Fruit fly (Drosophila melanogaster): ENCODE data around the gene Neu2.

Gene Neu2

dm6 chr3L:21516716-21517266, 26.4 kb upstream of the Neu2 start:
- no peak for TF ChIP-seq Dll (optimal IDR thresholded peaks at IDR 0.05)

dm6 chr3L:21515823-21516715, 25.7 kb upstream of the Neu2 start, which contains the start of the genes SAK and Cdk12:
TSS of gene SAK (minus strand) at chr3L:21515887.
TSS of gene Cdk12 (plus strand) at chr3L:21516306.
- TF ChIP-seq pan (optimal IDR thresholded peaks at IDR 0.05) = no peak
- no peak for TF ChIP-seq usp (GFP tag; optimal IDR thresholded peaks at IDR 0.05)
- no peak for TF ChIP-seq Dll (optimal IDR thresholded peaks at IDR 0.05)
- TF ChIP-seq EcR (GFP tag; optimal IDR thresholded peaks at IDR 0.05) = no peak
- TF ChIP-seq psq (optimal IDR thresholded peaks at IDR 0.05) = no peak
- no peak for TF ChIP-seq CG8478 (optimal IDR thresholded peaks at IDR 0.05)

DNA sequence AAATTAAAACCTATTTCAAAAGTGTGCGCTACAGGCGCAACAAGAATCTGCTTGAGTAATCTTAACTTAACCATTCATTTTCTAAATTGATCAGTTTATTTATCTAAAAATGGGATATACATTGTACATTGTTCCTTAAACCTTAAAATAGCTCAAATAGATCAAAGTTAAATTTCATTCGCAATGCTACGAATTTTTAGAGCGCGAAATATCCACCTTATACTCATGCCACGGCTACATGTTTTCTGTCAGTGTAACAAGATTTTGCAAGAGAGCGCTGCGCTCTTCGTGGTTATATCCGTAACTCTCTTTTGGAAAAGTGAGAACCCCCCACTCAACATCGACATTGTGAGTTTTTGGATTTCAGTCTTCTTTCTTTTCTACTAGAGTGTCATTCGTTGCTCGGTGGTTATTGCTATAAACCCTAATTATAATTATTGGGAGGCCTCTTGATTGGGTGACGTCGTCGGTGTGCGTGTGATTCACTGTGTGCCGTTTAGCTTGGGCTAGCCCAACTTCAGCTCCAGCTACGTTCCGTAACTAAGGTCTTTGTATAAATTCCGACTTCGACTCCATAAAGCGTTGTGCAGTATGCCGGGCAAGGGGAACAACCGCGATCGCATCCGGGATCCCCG, 19.2 kb upstream of the Neu2 start:
- TF ChIP-seq Dll (optimal IDR thresholded peaks at IDR 0.05) (no peak), usp (GFP tag; optimal IDR thresholded peaks at IDR 0.05) (no peak), EcR (GFP tag; optimal IDR thresholded peaks at IDR 0.05) (no peak), CG8478 (optimal IDR thresholded peaks at IDR 0.05) (no peak), pan (optimal IDR thresholded peaks at IDR 0.05) (no peak), psq (optimal IDR thresholded peaks at IDR 0.05) (no peak)

DNA sequence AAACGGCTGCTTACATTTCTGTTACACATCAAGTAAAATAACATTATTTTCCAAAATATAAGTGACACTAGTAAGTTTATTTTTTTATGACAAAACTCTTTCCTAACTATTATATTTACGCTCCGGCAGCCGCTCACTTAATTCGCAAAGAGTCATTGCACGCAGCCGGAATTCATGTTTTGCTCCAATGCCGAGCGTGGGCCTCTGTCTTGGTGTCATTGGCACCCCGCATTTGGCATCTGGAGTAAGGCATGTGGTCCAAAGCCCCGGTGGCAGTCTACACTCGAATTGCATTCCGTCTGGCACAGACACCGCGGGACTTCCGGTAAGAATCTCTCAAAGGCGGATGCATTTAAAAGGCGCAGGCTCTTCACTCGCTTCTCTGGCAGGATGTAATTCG, 18.2 kb upstream of the Neu2 start:
- peak in 1 of 2 experiments; percentile 57 for TF ChIP-seq EcR (GFP tag; optimal IDR thresholded peaks at IDR 0.05)
- no peak for TF ChIP-seq Dll (optimal IDR thresholded peaks at IDR 0.05)

dm6 chr3L:21507955-21508354, 17.6 kb upstream of the Neu2 start:
- TF ChIP-seq EcR (GFP tag; optimal IDR thresholded peaks at IDR 0.05) (no peak), Dll (optimal IDR thresholded peaks at IDR 0.05) (no peak), pan (optimal IDR thresholded peaks at IDR 0.05) (peak; percentile 7)

DNA sequence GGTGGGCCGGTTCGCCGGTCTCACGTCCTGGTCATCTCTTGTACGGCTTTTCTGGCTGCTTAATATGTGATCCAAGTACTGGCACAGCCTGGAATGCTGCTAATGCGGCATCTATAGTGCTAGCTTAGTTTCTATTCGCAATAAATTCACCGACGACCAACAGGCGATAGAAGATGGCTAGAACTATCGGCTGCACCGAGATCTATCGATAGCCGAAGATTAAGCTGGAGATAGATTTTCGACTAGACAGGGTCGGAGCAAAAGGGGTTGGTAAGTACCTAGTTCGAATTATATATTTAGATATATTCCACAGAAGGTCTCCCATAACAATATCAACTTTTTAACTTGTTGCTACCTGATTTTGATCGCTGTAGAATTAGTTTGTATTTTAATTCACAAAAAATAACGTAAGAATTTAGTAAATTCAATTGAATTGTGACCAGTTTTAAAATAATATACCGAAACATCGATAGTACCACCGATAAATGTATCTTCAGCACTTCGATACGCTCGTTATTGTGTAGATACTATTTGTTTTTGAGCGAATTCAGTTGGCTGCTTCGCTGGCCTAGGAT, 17.1 kb upstream of the Neu2 start, which contains the start of the genes Glg1 and M6:
TSS of gene Glg1 (minus strand) at position 185 of the 575 bp plus-strand sequence.
TSS of gene M6 (plus strand) at position 499 of the 575 bp plus-strand sequence.
- no peak for TF ChIP-seq EcR (GFP tag; optimal IDR thresholded peaks at IDR 0.05)
- no peak for TF ChIP-seq Dll (optimal IDR thresholded peaks at IDR 0.05)
- no peak for TF ChIP-seq pan (optimal IDR thresholded peaks at IDR 0.05)

DNA sequence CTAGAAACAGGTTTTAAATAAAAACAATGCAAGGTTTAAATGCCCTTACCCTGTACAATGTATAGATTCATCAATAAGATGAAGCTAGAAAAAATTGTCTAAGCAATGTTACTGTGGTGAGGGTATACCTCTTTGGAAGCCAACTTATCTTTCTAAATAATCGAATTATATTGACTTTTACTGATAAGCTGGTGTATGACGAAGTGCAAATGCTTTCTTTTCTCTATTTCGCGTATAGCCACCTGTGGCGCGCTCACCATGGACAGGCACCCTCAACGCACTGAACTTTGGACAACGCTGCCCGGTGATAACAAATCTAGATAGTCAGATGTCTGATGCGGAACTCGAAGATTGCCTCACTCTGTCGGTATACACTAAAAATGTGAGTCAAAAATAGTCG, 11.5 kb upstream of the Neu2 start:
- TF ChIP-seq EcR (GFP tag; optimal IDR thresholded peaks at IDR 0.05) (no peak), pan (optimal IDR thresholded peaks at IDR 0.05) (no peak), Dll (optimal IDR thresholded peaks at IDR 0.05) (no peak), CG8478 (optimal IDR thresholded peaks at IDR 0.05) (no peak), psq (optimal IDR thresholded peaks at IDR 0.05) (no peak), usp (GFP tag; optimal IDR thresholded peaks at IDR 0.05) (no peak)

- TF ChIP-seq CG8478 (optimal IDR thresholded peaks at IDR 0.05) = no peak
- no peak for TF ChIP-seq usp (GFP tag; optimal IDR thresholded peaks at IDR 0.05)
- no peak for TF ChIP-seq EcR (GFP tag; optimal IDR thresholded peaks at IDR 0.05)
- TF ChIP-seq psq (optimal IDR thresholded peaks at IDR 0.05) = no peak
- no peak for TF ChIP-seq pan (optimal IDR thresholded peaks at IDR 0.05)
- TF ChIP-seq Dll (optimal IDR thresholded peaks at IDR 0.05) = no peak
Measured at dm6 chr3L:21501172-21501571, 10.8 kb upstream of the Neu2 start, which contains the start of gene Est-Q. TSS of gene Est-Q (plus strand) at chr3L:21501421.

DNA sequence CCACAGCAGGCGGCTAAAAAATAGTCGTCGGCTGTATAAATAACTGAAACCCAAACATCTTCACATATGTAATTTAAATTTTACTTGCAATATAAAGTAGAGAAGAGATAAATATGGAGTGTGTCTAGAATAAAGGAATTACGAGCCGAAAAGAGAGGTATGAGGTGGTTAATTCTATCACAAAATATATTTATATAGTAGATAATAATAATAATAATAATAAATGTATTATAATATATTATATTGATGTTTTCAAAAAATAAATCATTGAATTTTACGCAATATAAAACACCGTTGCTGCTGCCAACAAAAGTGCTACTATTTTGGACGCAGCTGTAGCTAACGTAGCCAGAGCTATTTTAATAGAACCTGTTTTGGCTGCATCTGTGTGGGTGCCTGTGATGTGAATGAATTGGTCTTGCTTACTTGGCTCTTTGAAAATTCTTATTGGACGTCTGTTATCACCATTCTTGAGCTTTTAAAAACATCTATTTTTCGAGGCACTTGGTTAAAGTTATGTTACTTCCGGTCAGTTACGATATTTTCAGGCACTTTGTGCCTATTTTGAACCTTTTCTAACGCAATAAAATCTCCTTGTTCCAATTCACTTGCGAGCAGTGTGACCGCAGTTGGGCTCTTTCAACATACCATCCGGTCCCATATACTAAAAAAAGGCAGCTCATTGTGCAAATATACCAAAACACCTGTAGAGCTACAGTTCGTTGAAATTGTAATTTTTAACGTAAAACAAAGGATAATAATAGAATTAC, 6.7 kb upstream of the Neu2 start, which contains the start of gene Hr78:
TSS of gene Hr78 (minus strand) at position 630 of the 770 bp plus-strand sequence.
- no peak for TF ChIP-seq pan (optimal IDR thresholded peaks at IDR 0.05)
- TF ChIP-seq CG8478 (optimal IDR thresholded peaks at IDR 0.05) = no peak
- TF ChIP-seq EcR (GFP tag; optimal IDR thresholded peaks at IDR 0.05) = no peak
- TF ChIP-seq Dll (optimal IDR thresholded peaks at IDR 0.05) = no peak
- no peak for TF ChIP-seq psq (optimal IDR thresholded peaks at IDR 0.05)
- no peak for TF ChIP-seq usp (GFP tag; optimal IDR thresholded peaks at IDR 0.05)

- TF ChIP-seq pan (optimal IDR thresholded peaks at IDR 0.05) (no peak), usp (GFP tag; optimal IDR thresholded peaks at IDR 0.05) (no peak), Dll (optimal IDR thresholded peaks at IDR 0.05) (no peak), EcR (GFP tag; optimal IDR thresholded peaks at IDR 0.05) (no peak), psq (optimal IDR thresholded peaks at IDR 0.05) (no peak), CG8478 (optimal IDR thresholded peaks at IDR 0.05) (no peak)
Measured at dm6 chr3L:21496502-21496864, 6.1 kb upstream of the Neu2 start.

- TF ChIP-seq psq (optimal IDR thresholded peaks at IDR 0.05) (no peak), Dll (optimal IDR thresholded peaks at IDR 0.05) (no peak), usp (GFP tag; optimal IDR thresholded peaks at IDR 0.05) (no peak)
Measured at dm6 chr3L:21492723-21493316, 2.4 kb upstream of the Neu2 start, which contains the start of the genes CG7202 and CG7519. TSS of gene CG7202 (minus strand) at chr3L:21492773. TSS of gene CG7519 (plus strand) at chr3L:21493083.
